Worm (Caenorhabditis elegans) whole organism, early embryonic: ENCODE results near the gene T25E12.14.

Experiments
- B0310.2 ChIP-seq: sonication (generic microtip); optimal IDR thresholded peaks from 2 replicates; lab custom pipeline; 2016; ENCODE audit warnings: mild to moderate bottlenecking, missing genetic modification characterization, missing compliant biosample characterization
- F13C5.2 ChIP-seq: sonication (generic microtip); optimal IDR thresholded peaks from 2 replicates; lab custom pipeline; 2017; ENCODE audit warnings: mild to moderate bottlenecking, missing genetic modification characterization, inconsistent platforms, missing compliant biosample characterization
- aly-1 ChIP-seq: sonication (generic microtip); optimal IDR thresholded peaks from 2 replicates; lab custom pipeline; 2016; ENCODE audit warnings: missing genetic modification characterization, missing compliant biosample characterization
- ama-1 ChIP-seq: fragments of 150-350 bp; optimal IDR thresholded peaks from 2 replicates; lab custom pipeline; 2014
- ceh-13 ChIP-seq: fragments of 200-800 bp; sonication (Bioruptor generic); optimal IDR thresholded peaks from 2 replicates; lab custom pipeline; 2018; ENCODE audit warnings: mild to moderate bottlenecking, missing genetic modification characterization, missing compliant biosample characterization
- ceh-36 ChIP-seq: sonication (generic microtip); optimal IDR thresholded peaks from 2 replicates; lab custom pipeline; 2016; ENCODE audit warnings: missing genetic modification characterization, inconsistent platforms, missing compliant biosample characterization
- ets-7 ChIP-seq: sonication (generic microtip); optimal IDR thresholded peaks from 2 replicates; lab custom pipeline; 2016; ENCODE audit warnings: missing genotype, missing genetic modification characterization, missing compliant biosample characterization
- flt-1 ChIP-seq: fragments of 200-800 bp; sonication (Bioruptor generic); IDR thresholded peaks from 2 replicates; pipeline ENCODE4 v1.3.6; 2022; ENCODE audit warnings: missing genetic modification characterization, missing compliant biosample characterization
- hmbx-1 ChIP-seq: sonication (generic microtip); optimal IDR thresholded peaks from 2 replicates; lab custom pipeline; 2016; ENCODE audit warnings: mild to moderate bottlenecking, missing genetic modification characterization, missing compliant biosample characterization
- hmg-4 ChIP-seq: fragments of 200-800 bp; sonication (Bioruptor generic); optimal IDR thresholded peaks from 2 replicates; lab custom pipeline; 2018; ENCODE audit warnings: mild to moderate bottlenecking, missing genetic modification characterization, missing compliant biosample characterization
- hnd-1 ChIP-seq: sonication (generic microtip); optimal IDR thresholded peaks from 2 replicates; lab custom pipeline; 2016; ENCODE audit warnings: missing genetic modification characterization, missing compliant biosample characterization
- pes-1 ChIP-seq: fragments of 200-800 bp; sonication (Bioruptor generic); IDR thresholded peaks from 2 replicates; pipeline ENCODE4 v1.3.6; 2022; ENCODE audit warnings: missing genetic modification reagents, missing genetic modification characterization, missing compliant biosample characterization
- scrt-1 ChIP-seq: fragments of 200-800 bp; sonication (Bioruptor generic); IDR thresholded peaks from 2 replicates; pipeline ENCODE4 v1.3.6; 2022; ENCODE audit warnings: missing genetic modification characterization, missing compliant biosample characterization
- sea-1 ChIP-seq: fragments of 200-800 bp; sonication (Bioruptor generic); conservative IDR thresholded peaks from 2 replicates; pipeline ENCODE4 v1.3.6; 2022; ENCODE audit warnings: missing genetic modification characterization, missing compliant biosample characterization
- tbx-11 ChIP-seq: fragments of 200-800 bp; sonication (Bioruptor generic); IDR thresholded peaks from 2 replicates; pipeline ENCODE4 v1.3.6; 2022; ENCODE audit warnings: missing genetic modification characterization, missing compliant biosample characterization
- tbx-37 ChIP-seq: fragments of 200-800 bp; sonication (Bioruptor generic); conservative IDR thresholded peaks from 2 replicates; pipeline ENCODE4 v1.3.6; 2022; ENCODE audit warnings: missing genetic modification reagents, missing genetic modification characterization, missing compliant biosample characterization
- tra-4 ChIP-seq: sonication (generic microtip); optimal IDR thresholded peaks from 2 replicates; lab custom pipeline; 2017; ENCODE audit warnings: missing genetic modification characterization, missing compliant biosample characterization

The T25E12.14 gene

ce11 chrV:16726915-16727314 lies at the start of gene T25E12.14:
Gene T25E12.14 (plus strand): TSS chrV:16727215.
- TF ChIP-seq B0310.2 (tag; lab: Kevin White, UChicago) (no peak), ets-7 (tag; lab: Kevin White, UChicago) (no peak), tbx-37 (GFP tag; lab: Robert Waterston, UW) (no peak), hnd-1 (tag; lab: Kevin White, UChicago) (no peak), flt-1 (GFP tag; lab: Robert Waterston, UW) (no peak), tbx-11 (no peak), hmg-4 (GFP tag; lab: Kevin White, UChicago) (no peak), ama-1 (lab: Kevin White, UChicago) (no peak), pes-1 (no peak), sea-1 (GFP tag; lab: Robert Waterston, UW) (no peak), scrt-1 (GFP tag; lab: Robert Waterston, UW) (no peak), aly-1 (tag; lab: Kevin White, UChicago) (no peak), tra-4 (tag; lab: Kevin White, UChicago) (no peak), ceh-36 (tag; lab: Kevin White, UChicago) (no peak), F13C5.2 (no peak), hmbx-1 (tag; lab: Kevin White, UChicago) (no peak), ceh-13 (GFP tag; lab: Kevin White, UChicago) (no peak)

- TF ChIP-seq F13C5.2 = no peak
- no peak for TF ChIP-seq ama-1 (lab: Kevin White, UChicago)
- TF ChIP-seq tbx-11 = no peak
- no peak for TF ChIP-seq hmg-4 (GFP tag; lab: Kevin White, UChicago)
- TF ChIP-seq hnd-1 (tag; lab: Kevin White, UChicago) = no peak
- TF ChIP-seq ceh-13 (GFP tag; lab: Kevin White, UChicago) = no peak
- no peak for TF ChIP-seq flt-1 (GFP tag; lab: Robert Waterston, UW)
- TF ChIP-seq sea-1 (GFP tag; lab: Robert Waterston, UW) = no peak
- no peak for TF ChIP-seq tra-4 (tag; lab: Kevin White, UChicago)
- TF ChIP-seq ets-7 (tag; lab: Kevin White, UChicago) = no peak
Measured at ce11 chrV:16679237-16679636, 47.8 kb upstream of the T25E12.14 start, which contains the start of gene srz-103. Gene srz-103 (minus strand): TSS chrV:16679337.

DNA sequence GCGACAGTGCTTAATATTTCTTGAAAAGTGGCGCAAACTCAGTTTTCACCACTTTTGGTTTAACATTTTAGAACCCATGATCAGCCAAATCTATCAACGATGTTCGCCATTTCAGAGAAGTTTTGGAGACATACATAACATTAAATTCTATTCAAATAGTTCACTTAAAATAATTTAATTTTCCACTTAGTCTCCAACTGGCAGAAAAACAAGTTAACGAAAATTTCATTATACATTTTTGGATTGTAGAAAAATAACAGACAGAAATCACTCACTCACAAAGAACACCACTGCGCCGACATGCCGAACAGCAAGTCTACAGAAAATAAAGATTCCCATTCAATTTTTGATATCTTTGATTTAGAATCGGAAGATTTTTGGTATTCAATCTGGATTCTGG lies 47.0 kb upstream of the T25E12.14 start, which contains the start of gene srw-44:
srw-44 (plus strand) TSS at position 301 of the 400 bp plus-strand sequence.
- TF ChIP-seq ets-7 (tag; lab: Kevin White, UChicago) (no peak), aly-1 (tag; lab: Kevin White, UChicago) (no peak), tbx-37 (GFP tag; lab: Robert Waterston, UW) (no peak), flt-1 (GFP tag; lab: Robert Waterston, UW) (no peak), scrt-1 (GFP tag; lab: Robert Waterston, UW) (no peak), tbx-11 (no peak), F13C5.2 (no peak), ceh-13 (GFP tag; lab: Kevin White, UChicago) (no peak), ceh-36 (tag; lab: Kevin White, UChicago) (no peak), hmbx-1 (tag; lab: Kevin White, UChicago) (no peak), ama-1 (lab: Kevin White, UChicago) (no peak), tra-4 (tag; lab: Kevin White, UChicago) (no peak), hnd-1 (tag; lab: Kevin White, UChicago) (no peak), pes-1 (no peak), sea-1 (GFP tag; lab: Robert Waterston, UW) (no peak), hmg-4 (GFP tag; lab: Kevin White, UChicago) (no peak), B0310.2 (tag; lab: Kevin White, UChicago) (no peak)

- TF ChIP-seq sea-1 (GFP tag; lab: Robert Waterston, UW) = no peak
- no peak for TF ChIP-seq ets-7 (tag; lab: Kevin White, UChicago)
- TF ChIP-seq hmbx-1 (tag; lab: Kevin White, UChicago) = no peak
- TF ChIP-seq tbx-11 = no peak
- TF ChIP-seq F13C5.2 = no peak
- no peak for TF ChIP-seq ama-1 (lab: Kevin White, UChicago)
- no peak for TF ChIP-seq flt-1 (GFP tag; lab: Robert Waterston, UW)
- no peak for TF ChIP-seq tra-4 (tag; lab: Kevin White, UChicago)
- TF ChIP-seq ceh-36 (tag; lab: Kevin White, UChicago) = no peak
- TF ChIP-seq B0310.2 (tag; lab: Kevin White, UChicago) = no peak
- no peak for TF ChIP-seq tbx-37 (GFP tag; lab: Robert Waterston, UW)
- TF ChIP-seq scrt-1 (GFP tag; lab: Robert Waterston, UW) = no peak
- no peak for TF ChIP-seq aly-1 (tag; lab: Kevin White, UChicago)
- no peak for TF ChIP-seq hmg-4 (GFP tag; lab: Kevin White, UChicago)
- no peak for TF ChIP-seq hnd-1 (tag; lab: Kevin White, UChicago)
- no peak for TF ChIP-seq ceh-13 (GFP tag; lab: Kevin White, UChicago)
- no peak for TF ChIP-seq pes-1
Measured at ce11 chrV:16682886-16683285, 44.1 kb upstream of the T25E12.14 start, which contains the start of gene srw-36. Gene srw-36 (plus strand): TSS chrV:16683186.

ce11 chrV:16683359-16683758 lies 43.7 kb upstream of the T25E12.14 start:
- no peak for TF ChIP-seq ets-7 (tag; lab: Kevin White, UChicago)
- no peak for TF ChIP-seq ama-1 (lab: Kevin White, UChicago)
- TF ChIP-seq B0310.2 (tag; lab: Kevin White, UChicago) = no peak
- TF ChIP-seq tra-4 (tag; lab: Kevin White, UChicago) = no peak
- no peak for TF ChIP-seq ceh-13 (GFP tag; lab: Kevin White, UChicago)
- TF ChIP-seq hmbx-1 (tag; lab: Kevin White, UChicago) = no peak
- TF ChIP-seq hnd-1 (tag; lab: Kevin White, UChicago) = no peak
- TF ChIP-seq F13C5.2 = no peak
- no peak for TF ChIP-seq aly-1 (tag; lab: Kevin White, UChicago)
- no peak for TF ChIP-seq hmg-4 (GFP tag; lab: Kevin White, UChicago)
- TF ChIP-seq tbx-37 (GFP tag; lab: Robert Waterston, UW) = no peak

ce11 chrV:16685725-16686124 lies 41.3 kb upstream of the T25E12.14 start, which contains the start of gene srw-43:
Gene srw-43 (plus strand): TSS chrV:16686025.
- no peak for TF ChIP-seq flt-1 (GFP tag; lab: Robert Waterston, UW)
- TF ChIP-seq ama-1 (lab: Kevin White, UChicago) = no peak
- no peak for TF ChIP-seq ceh-13 (GFP tag; lab: Kevin White, UChicago)
- no peak for TF ChIP-seq ceh-36 (tag; lab: Kevin White, UChicago)
- no peak for TF ChIP-seq hmg-4 (GFP tag; lab: Kevin White, UChicago)
- no peak for TF ChIP-seq hmbx-1 (tag; lab: Kevin White, UChicago)
- no peak for TF ChIP-seq sea-1 (GFP tag; lab: Robert Waterston, UW)
- no peak for TF ChIP-seq hnd-1 (tag; lab: Kevin White, UChicago)
- no peak for TF ChIP-seq scrt-1 (GFP tag; lab: Robert Waterston, UW)
